Worm (Caenorhabditis elegans) whole organism, L2 larva: ENCODE data around the gene sahd-1.
A peak's percentile ranks its signal among the peaks of the same experiment; 100 is the strongest.

Experiments used
- C34F6.9 ChIP-seq: fragments of 150-350 bp; optimal IDR thresholded peaks from 2 replicates; lab custom pipeline; 2014; ENCODE audit warnings: missing biosample characterization, missing genetic modification characterization
- R02D3.7 ChIP-seq: fragments of 150-350 bp; optimal IDR thresholded peaks from 2 replicates; lab custom pipeline; 2014; ENCODE audit warnings: missing biosample characterization, missing genetic modification characterization
- Y55F3AM.14 ChIP-seq: fragments of 200-800 bp; sonication (Bioruptor generic); optimal IDR thresholded peaks from 2 replicates; lab custom pipeline; 2018; ENCODE audit warnings: mild to moderate bottlenecking, missing genetic modification characterization, missing compliant biosample characterization
- ZK546.5 ChIP-seq: sonication (generic microtip); optimal IDR thresholded peaks from 2 replicates; lab custom pipeline; 2017; ENCODE audit warnings: missing biosample characterization, missing genetic modification characterization
- alr-1 ChIP-seq: fragments of 150-350 bp; optimal IDR thresholded peaks from 2 replicates; lab custom pipeline; 2014; ENCODE audit warnings: missing biosample characterization, missing genetic modification characterization
- aly-2 ChIP-seq: fragments of 150-350 bp; optimal IDR thresholded peaks from 2 replicates; lab custom pipeline; 2014; ENCODE audit warnings: missing biosample characterization, missing genetic modification characterization
- ama-1 ChIP-seq: fragments of 150-350 bp; optimal IDR thresholded peaks from 2 replicates; lab custom pipeline; 2018; ENCODE audit warnings: inconsistent platforms
- blmp-1 ChIP-seq: sonication (generic microtip); optimal IDR thresholded peaks from 2 replicates; lab custom pipeline; 2017; ENCODE audit warnings: missing genetic modification characterization, mild to moderate bottlenecking, missing compliant biosample characterization, antibody characterized with exemption, moderate library complexity; ENCODE audit not compliant: insufficient read depth
- crh-2 ChIP-seq: sonication (generic microtip); optimal IDR thresholded peaks from 2 replicates; lab custom pipeline; 2017; ENCODE audit warnings: missing biosample characterization, missing genetic modification characterization
- dmd-4 ChIP-seq: sonication (generic microtip); optimal IDR thresholded peaks from 2 replicates; lab custom pipeline; 2017; ENCODE audit warnings: missing biosample characterization, missing genetic modification characterization
- egl-27 ChIP-seq: sonication (generic microtip); optimal IDR thresholded peaks from 3 replicates; lab custom pipeline; 2017; ENCODE audit warnings: missing biosample characterization, missing genetic modification reagents, missing genetic modification characterization
- elt-1 ChIP-seq: fragments of 150-350 bp; optimal IDR thresholded peaks from 2 replicates; lab custom pipeline; 2014; ENCODE audit warnings: missing biosample characterization, missing genetic modification characterization
- elt-3 ChIP-seq: sonication (generic microtip); optimal IDR thresholded peaks from 2 replicates; lab custom pipeline; 2017; ENCODE audit warnings: missing biosample characterization, missing genetic modification characterization
- fos-1 ChIP-seq: fragments of 150-350 bp; optimal IDR thresholded peaks from 2 replicates; lab custom pipeline; 2014; ENCODE audit warnings: missing biosample characterization, missing genetic modification characterization
- gmeb-1 ChIP-seq: fragments of 150-350 bp; optimal IDR thresholded peaks from 2 replicates; lab custom pipeline; 2014; ENCODE audit warnings: missing biosample characterization, missing genetic modification characterization
- lin-11 ChIP-seq: fragments of 150-350 bp; sonication (generic microtip); optimal IDR thresholded peaks from 2 replicates; lab custom pipeline; 2014; ENCODE audit warnings: missing biosample characterization, missing genetic modification characterization, inconsistent platforms, mixed read lengths
- lin-13 ChIP-seq: fragments of 150-350 bp; optimal IDR thresholded peaks from 2 replicates; lab custom pipeline; 2014; ENCODE audit warnings: missing biosample characterization, missing genetic modification reagents, missing genetic modification characterization
- lsy-2 ChIP-seq, 2 experiments: fragments of 150-350 bp in 1 of 2; sonication (generic microtip) in 1 of 2; optimal IDR thresholded peaks; 2 replicates each; lab custom pipeline; 2014 to 2017; ENCODE audit warnings: missing biosample characterization in 2 of 2, missing genetic modification characterization in 2 of 2
- mbf-1 ChIP-seq: sonication (generic microtip); optimal IDR thresholded peaks from 2 replicates; lab custom pipeline; 2017; ENCODE audit warnings: missing biosample characterization, missing genetic modification characterization
- nhr-10 ChIP-seq: sonication (generic microtip); optimal IDR thresholded peaks from 2 replicates; lab custom pipeline; 2017; ENCODE audit warnings: missing biosample characterization, missing genetic modification characterization
- nhr-11 ChIP-seq: fragments of 150-350 bp; optimal IDR thresholded peaks from 2 replicates; lab custom pipeline; 2014; ENCODE audit warnings: missing biosample characterization, missing genetic modification characterization
- nhr-12 ChIP-seq: fragments of 150-350 bp; optimal IDR thresholded peaks from 2 replicates; lab custom pipeline; 2014; ENCODE audit warnings: missing biosample characterization, missing genetic modification characterization
- nhr-129 ChIP-seq: fragments of 150-350 bp; optimal IDR thresholded peaks from 2 replicates; lab custom pipeline; 2014; ENCODE audit warnings: missing biosample characterization, missing genetic modification characterization
- nhr-21 ChIP-seq: fragments of 150-350 bp; optimal IDR thresholded peaks from 2 replicates; lab custom pipeline; 2014; ENCODE audit warnings: missing biosample characterization, missing genetic modification characterization
- nhr-23 ChIP-seq: fragments of 150-350 bp; optimal IDR thresholded peaks from 2 replicates; lab custom pipeline; 2014; ENCODE audit warnings: missing biosample characterization, missing genetic modification reagents, missing genetic modification characterization
- nhr-237 ChIP-seq: fragments of 150-350 bp; optimal IDR thresholded peaks from 2 replicates; lab custom pipeline; 2014; ENCODE audit warnings: missing biosample characterization, missing genetic modification characterization
- nhr-25 ChIP-seq: fragments of 150-350 bp; sonication (generic microtip); optimal IDR thresholded peaks from 3 replicates; lab custom pipeline; 2014; ENCODE audit warnings: missing biosample characterization, missing genetic modification characterization
- nhr-6 ChIP-seq: fragments of 150-350 bp; optimal IDR thresholded peaks from 2 replicates; lab custom pipeline; 2014; ENCODE audit warnings: missing biosample characterization, missing genetic modification characterization
- nhr-77 ChIP-seq: fragments of 150-350 bp; optimal IDR thresholded peaks from 2 replicates; lab custom pipeline; 2014; ENCODE audit warnings: missing biosample characterization, missing genetic modification characterization
- sem-4 ChIP-seq: fragments of 150-350 bp; optimal IDR thresholded peaks from 2 replicates; lab custom pipeline; 2014; ENCODE audit warnings: missing biosample characterization, missing genetic modification reagents, missing genetic modification characterization
- skn-1 ChIP-seq: sonication (generic microtip); optimal IDR thresholded peaks from 2 replicates; lab custom pipeline; 2017; ENCODE audit warnings: missing biosample characterization, missing genetic modification characterization
- sma-3 ChIP-seq: sonication (generic microtip); optimal IDR thresholded peaks from 2 replicates; lab custom pipeline; 2016; ENCODE audit warnings: missing genetic modification reagents, missing genetic modification characterization, missing compliant biosample characterization
- sma-9 ChIP-seq, 2 experiments: fragments of 150-350 bp in 1 of 2; sonication (generic microtip) in 1 of 2; optimal IDR thresholded peaks; 2 replicates each; lab custom pipeline; 2014 to 2016; ENCODE audit warnings: missing genetic modification characterization in 2 of 2, mild to moderate bottlenecking in 1 of 2, missing biosample characterization in 1 of 2, missing compliant biosample characterization in 1 of 2, missing genetic modification reagents in 1 of 2, moderate library complexity in 1 of 2
- snpc-4 ChIP-seq: fragments of 150-350 bp; optimal IDR thresholded peaks from 2 replicates; lab custom pipeline; 2014; ENCODE audit warnings: missing biosample characterization, missing genetic modification characterization
- unc-39 ChIP-seq: fragments of 150-350 bp; optimal IDR thresholded peaks from 2 replicates; lab custom pipeline; 2014; ENCODE audit warnings: missing biosample characterization, missing genetic modification characterization
- unc-55 ChIP-seq: fragments of 150-350 bp; sonication (generic microtip); optimal IDR thresholded peaks from 3 replicates; lab custom pipeline; 2014; ENCODE audit warnings: missing biosample characterization, missing genetic modification reagents, missing genetic modification characterization
- unc-62 ChIP-seq: fragments of 150-350 bp; optimal IDR thresholded peaks from 2 replicates; lab custom pipeline; 2014; ENCODE audit warnings: missing biosample characterization, missing genetic modification reagents, missing genetic modification characterization
- ztf-1 ChIP-seq: fragments of 200-800 bp; sonication (Bioruptor generic); conservative IDR thresholded peaks from 2 replicates; pipeline ENCODE4 v1.3.6; 2022; ENCODE audit warnings: missing genetic modification characterization, missing compliant biosample characterization
- ztf-11 ChIP-seq: sonication (generic microtip); optimal IDR thresholded peaks from 2 replicates; lab custom pipeline; 2017; ENCODE audit warnings: missing biosample characterization, missing genetic modification characterization
- ztf-4 ChIP-seq: fragments of 150-350 bp; optimal IDR thresholded peaks from 2 replicates; lab custom pipeline; 2014; ENCODE audit warnings: missing biosample characterization, missing genetic modification characterization

The sahd-1 gene

DNA sequence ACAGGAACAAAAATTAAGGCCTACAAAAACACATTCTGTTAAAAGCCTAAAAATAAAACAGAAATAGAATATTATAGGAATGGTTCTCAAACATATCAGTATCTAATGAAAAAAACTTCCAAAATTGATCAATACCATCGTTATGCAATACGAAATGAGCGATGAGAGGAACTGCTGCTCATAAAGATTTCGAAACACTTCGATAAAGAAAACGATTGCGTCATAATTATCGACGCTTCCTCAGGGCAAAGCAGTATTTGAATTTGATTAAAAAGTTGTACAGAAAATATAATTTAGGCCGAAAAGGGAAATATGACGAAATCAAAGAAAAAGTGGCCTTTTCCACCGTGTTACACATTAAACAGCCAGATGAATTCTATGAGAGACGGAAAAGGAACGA is 3.3 kb upstream of the sahd-1 start:
- TF ChIP-seq alr-1 (no peak), nhr-12 (tag; lab: Kevin White, UChicago) (no peak), nhr-77 (no peak), nhr-10 (tag; lab: Kevin White, UChicago) (no peak), skn-1 (tag; lab: Kevin White, UChicago) (no peak), ama-1 (lab: Kevin White, UChicago) (no peak), fos-1 (tag; lab: Kevin White, UChicago) (no peak), ztf-11 (tag; lab: Kevin White, UChicago) (no peak)

ce11 chrII:5517643-5518042 is 2.9 kb upstream of the sahd-1 start, which contains the start of gene ZK177.9:
Gene ZK177.9 (minus strand): TSS chrII:5517743.
- TF ChIP-seq unc-55 (no peak), sma-9 (GFP tag; optimal IDR thresholded peaks at IDR 0.05; lab: Kevin White, UChicago) (no peak), sma-9 (tag; optimal IDR thresholded peaks at IDR 0.05; lab: Kevin White, UChicago) (no peak), R02D3.7 (tag; lab: Kevin White, UChicago) (no peak), sem-4 (tag; lab: Kevin White, UChicago) (no peak), nhr-77 (no peak), crh-2 (no peak), nhr-11 (tag; lab: Kevin White, UChicago) (no peak), ZK546.5 (no peak), ztf-1 (GFP tag; lab: Robert Waterston, UW) (no peak), mbf-1 (no peak), lin-11 (no peak)

DNA sequence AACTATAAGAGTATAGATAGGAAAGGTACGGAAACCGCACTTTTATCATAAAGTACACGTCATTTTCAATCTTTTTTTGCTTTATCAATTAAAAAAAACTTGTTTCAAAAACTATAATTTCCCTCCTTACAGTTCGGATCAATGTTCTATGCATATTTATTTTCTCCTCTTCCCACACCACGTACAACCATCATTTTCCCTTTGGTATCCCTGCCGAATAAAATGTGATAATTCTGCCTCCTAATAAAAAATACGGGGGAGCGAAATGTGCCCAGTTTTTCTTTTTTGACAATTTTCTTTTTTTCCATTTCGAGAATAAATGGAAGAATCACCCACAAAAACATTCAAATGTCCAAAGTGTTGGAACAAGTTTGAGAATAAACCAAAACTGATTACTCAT is 797 bp upstream of the sahd-1 start, which contains the start of gene ZK177.3:
TSS of gene ZK177.3 (plus strand) at position 301 of the 400 bp plus-strand sequence.
- TF ChIP-seq fos-1 (tag; lab: Kevin White, UChicago) = peak; percentile 43
- TF ChIP-seq nhr-25 (tag; lab: Kevin White, UChicago) = no peak
- no peak for TF ChIP-seq nhr-21

ce11 chrII:5512473-5513097 is 2.2 kb downstream of the sahd-1 start:
- TF ChIP-seq sma-9 (GFP tag; optimal IDR thresholded peaks at IDR 0.05; lab: Kevin White, UChicago) = peak; percentile 36
- no peak for TF ChIP-seq sma-9 (tag; optimal IDR thresholded peaks at IDR 0.05; lab: Kevin White, UChicago)
- TF ChIP-seq ZK546.5 = no peak
- no peak for TF ChIP-seq nhr-129 (tag; lab: Kevin White, UChicago)
- TF ChIP-seq sma-3 (GFP tag; lab: Kevin White, UChicago) = no peak
- TF ChIP-seq lin-13 = no peak
- TF ChIP-seq nhr-21 = no peak
- no peak for TF ChIP-seq nhr-12 (tag; lab: Kevin White, UChicago)
- no peak for TF ChIP-seq elt-1 (tag; lab: Kevin White, UChicago)
- TF ChIP-seq egl-27 (tag; lab: Kevin White, UChicago) = no peak
- TF ChIP-seq lin-11 = no peak
- TF ChIP-seq Y55F3AM.14 (GFP tag; lab: Kevin White, UChicago) = no peak
- peak; percentile 44 for TF ChIP-seq gmeb-1
- TF ChIP-seq R02D3.7 (tag; lab: Kevin White, UChicago) = no peak
- TF ChIP-seq blmp-1 (tag; lab: Kevin White, UChicago) = no peak
- TF ChIP-seq fos-1 (tag; lab: Kevin White, UChicago) = peak; percentile 91
- no peak for TF ChIP-seq nhr-23 (tag; lab: Kevin White, UChicago)
- no peak for TF ChIP-seq alr-1
- no peak for TF ChIP-seq lsy-2 (tag; optimal IDR thresholded peaks at IDR 0.05; lab: Kevin White, UChicago)

DNA sequence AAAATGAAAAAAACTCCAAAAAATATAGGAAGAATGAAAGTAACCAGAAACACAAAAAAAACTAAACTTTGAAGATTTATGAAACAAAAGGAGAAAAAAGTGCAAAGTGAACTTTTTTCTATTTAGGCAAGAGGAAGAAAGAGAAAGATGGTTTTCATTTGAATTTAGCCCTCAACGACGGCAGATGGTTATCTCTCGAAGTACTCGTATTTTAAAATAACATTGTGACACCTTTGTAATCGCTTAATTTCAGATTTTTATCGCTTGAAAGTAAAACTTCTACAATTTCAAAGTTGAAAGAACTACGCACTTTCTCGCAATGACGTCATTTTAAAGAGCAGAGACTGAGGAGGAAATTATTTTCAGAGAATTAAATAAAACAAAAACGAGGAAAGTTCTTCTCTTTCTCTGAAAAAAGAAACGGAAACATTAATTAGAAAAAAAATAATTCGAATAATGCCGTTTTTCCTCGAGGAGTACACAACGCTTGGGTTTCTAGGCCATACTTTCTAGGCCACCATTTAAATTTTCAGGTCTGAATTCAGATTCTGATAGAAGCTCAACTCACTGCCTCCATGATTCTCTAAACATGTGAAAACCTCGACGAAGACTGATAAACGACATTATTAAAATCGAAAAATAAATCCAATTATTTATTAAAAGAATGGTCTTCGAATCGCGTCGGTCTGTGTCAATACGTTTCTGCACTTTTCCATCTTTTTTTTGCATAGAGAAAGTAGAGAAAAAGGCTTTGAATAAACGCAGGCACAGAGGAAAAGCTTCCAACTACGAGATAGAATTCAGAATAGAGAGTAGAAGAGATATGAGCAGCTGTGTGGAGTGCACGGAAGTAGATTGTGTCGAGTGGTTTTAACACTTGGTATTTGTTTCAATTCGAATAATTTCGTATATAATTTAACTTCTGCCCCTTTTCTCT is 3.1 kb downstream of the sahd-1 start:
- TF ChIP-seq nhr-10 (tag; lab: Kevin White, UChicago) (no peak), aly-2 (tag; lab: Kevin White, UChicago) (no peak), elt-1 (tag; lab: Kevin White, UChicago) (no peak), snpc-4 (tag; lab: Kevin White, UChicago) (no peak), elt-3 (tag; lab: Kevin White, UChicago) (no peak), C34F6.9 (tag; lab: Kevin White, UChicago) (peak; percentile 83), ZK546.5 (no peak), unc-39 (no peak), egl-27 (tag; lab: Kevin White, UChicago) (no peak), nhr-237 (tag; lab: Kevin White, UChicago) (no peak), unc-62 (GFP tag; lab: Kevin White, UChicago) (no peak), nhr-6 (tag; lab: Kevin White, UChicago) (no peak), skn-1 (tag; lab: Kevin White, UChicago) (no peak), mbf-1 (no peak), sma-9 (GFP tag; optimal IDR thresholded peaks at IDR 0.05; lab: Kevin White, UChicago) (no peak), sma-9 (tag; optimal IDR thresholded peaks at IDR 0.05; lab: Kevin White, UChicago) (no peak), gmeb-1 (no peak), nhr-77 (no peak), ztf-4 (tag; lab: Kevin White, UChicago) (no peak), ama-1 (lab: Kevin White, UChicago) (no peak), lin-11 (no peak), dmd-4 (no peak), nhr-25 (tag; lab: Kevin White, UChicago) (no peak), blmp-1 (tag; lab: Kevin White, UChicago) (peak; percentile 13), sem-4 (tag; lab: Kevin White, UChicago) (no peak), nhr-23 (tag; lab: Kevin White, UChicago) (no peak)
